Fruit fly (Drosophila melanogaster) whole organism, embryonic: ENCODE data around the gene Hand.
A peak's percentile ranks its signal among the peaks of the same experiment; 100 is the strongest.

Experiments
- ATbp ChIP-seq: fragments of 200-800 bp; sonication (Bioruptor generic); optimal IDR thresholded peaks from 2 replicates; lab custom pipeline; 2017; ENCODE audit warnings: missing biosample characterization, mild to moderate bottlenecking, missing genetic modification characterization, missing genetic modification reagents
- CG17328 ChIP-seq: fragments of 200-800 bp; sonication (Bioruptor generic); IDR thresholded peaks from 2 replicates; pipeline ENCODE4 v1.3.6; 2022; ENCODE audit warnings: missing biosample characterization, missing genetic modification characterization
- CG17829 ChIP-seq: fragments of 200-800 bp; optimal IDR thresholded peaks from 2 replicates; lab custom pipeline; 2019; ENCODE audit warnings: missing biosample characterization, mild to moderate bottlenecking, missing genetic modification characterization, moderate library complexity
- CG2120 ChIP-seq: fragments of 200-800 bp; sonication (Bioruptor generic); optimal IDR thresholded peaks from 3 replicates; lab custom pipeline; 2016; ENCODE audit warnings: missing biosample characterization, missing genetic modification characterization
- CG2712 ChIP-seq: fragments of 200-800 bp; optimal IDR thresholded peaks from 3 replicates; lab custom pipeline; 2019; ENCODE audit warnings: missing biosample characterization, mild to moderate bottlenecking, missing genetic modification characterization, moderate library complexity
- CG34422 ChIP-seq: fragments of 200-800 bp; sonication (Bioruptor generic); IDR thresholded peaks from 3 replicates; pipeline ENCODE4 v1.3.6; 2022; ENCODE audit warnings: missing biosample characterization, missing genetic modification characterization
- CG6254 ChIP-seq: fragments of 200-800 bp; sonication (Bioruptor generic); optimal IDR thresholded peaks from 3 replicates; lab custom pipeline; 2017; ENCODE audit warnings: mild to moderate bottlenecking, missing biosample characterization, missing genetic modification reagents, missing genetic modification characterization
- CG7987 ChIP-seq: fragments of 200-800 bp; sonication (Bioruptor generic); optimal IDR thresholded peaks from 2 replicates; lab custom pipeline; 2018; ENCODE audit warnings: missing biosample characterization, mild to moderate bottlenecking, missing genetic modification characterization, moderate library complexity
- CG8765 ChIP-seq: fragments of 200-800 bp; sonication (Bioruptor generic); IDR thresholded peaks from 2 replicates; pipeline ENCODE4 v1.3.6; 2022; ENCODE audit warnings: missing biosample characterization, missing genetic modification characterization
- Dbx ChIP-seq: fragments of 200-800 bp; sonication (Bioruptor generic); IDR thresholded peaks from 3 replicates; pipeline ENCODE4 v1.3.6; 2022; ENCODE audit warnings: missing biosample characterization, missing genetic modification characterization
- Dll ChIP-seq: fragments of 200-800 bp; sonication (Bioruptor generic); IDR thresholded peaks from 4 replicates; pipeline ENCODE4 v1.3.6; 2022; ENCODE audit warnings: missing biosample characterization, missing genetic modification characterization; ENCODE audit not compliant: partially characterized antibody
- Fer1 ChIP-seq: fragments of 200-800 bp; sonication (Bioruptor generic); optimal IDR thresholded peaks from 2 replicates; lab custom pipeline; 2017; ENCODE audit warnings: missing biosample characterization, mild to moderate bottlenecking, missing genetic modification characterization
- HLH54F ChIP-seq: fragments of 200-800 bp; sonication (Bioruptor generic); optimal IDR thresholded peaks from 3 replicates; lab custom pipeline; 2016; ENCODE audit warnings: missing biosample characterization, missing genetic modification characterization
- HmgZ ChIP-seq: fragments of 200-800 bp; sonication (Bioruptor generic); optimal IDR thresholded peaks from 2 replicates; lab custom pipeline; 2018; ENCODE audit warnings: missing biosample characterization, mild to moderate bottlenecking, missing genetic modification characterization
- Myb ChIP-seq: fragments of 200-800 bp; sonication (Bioruptor generic); optimal IDR thresholded peaks from 2 replicates; lab custom pipeline; 2016; ENCODE audit warnings: missing biosample characterization, missing genetic modification characterization
- NC2β ChIP-seq: fragments of 200-800 bp; sonication (Bioruptor generic); optimal IDR thresholded peaks from 2 replicates; lab custom pipeline; 2016; ENCODE audit warnings: missing biosample characterization, missing genetic modification characterization
- Oaz ChIP-seq: fragments of 200-800 bp; sonication (Bioruptor generic); IDR thresholded peaks from 2 replicates; pipeline ENCODE4 v1.3.6; 2022; ENCODE audit warnings: missing biosample characterization, missing genetic modification characterization
- Sry-δ ChIP-seq: fragments of 200-800 bp; sonication (Bioruptor generic); optimal IDR thresholded peaks from 2 replicates; lab custom pipeline; 2016; ENCODE audit warnings: missing biosample characterization, missing genetic modification characterization
- ato ChIP-seq: fragments of 200-800 bp; sonication (Bioruptor generic); IDR thresholded peaks from 2 replicates; pipeline ENCODE4 v1.3.6; 2022; ENCODE audit warnings: missing biosample characterization, missing genetic modification characterization; ENCODE audit not compliant: partially characterized antibody
- cg ChIP-seq: fragments of 200-800 bp; sonication (Bioruptor generic); optimal IDR thresholded peaks from 3 replicates; lab custom pipeline; 2019; ENCODE audit warnings: missing biosample characterization, mild to moderate bottlenecking, missing genetic modification characterization, moderate library complexity
- dm ChIP-seq: fragments of 200-800 bp; sonication (Bioruptor generic); optimal IDR thresholded peaks from 3 replicates; lab custom pipeline; 2016; ENCODE audit warnings: missing biosample characterization, missing genetic modification characterization
- her ChIP-seq: fragments of 200-800 bp; sonication (Bioruptor generic); optimal IDR thresholded peaks from 2 replicates; lab custom pipeline; 2016; ENCODE audit warnings: missing biosample characterization, missing genetic modification characterization
- nmo ChIP-seq: fragments of 200-800 bp; sonication (Bioruptor generic); optimal IDR thresholded peaks from 2 replicates; lab custom pipeline; 2018; ENCODE audit warnings: missing biosample characterization, mild to moderate bottlenecking, missing genetic modification characterization, moderate library complexity
- org-1 ChIP-seq: fragments of 200-800 bp; sonication (Bioruptor generic); optimal IDR thresholded peaks from 2 replicates; lab custom pipeline; 2017; ENCODE audit warnings: missing biosample characterization, missing genetic modification characterization
- pfk ChIP-seq: fragments of 200-800 bp; sonication (Bioruptor generic); optimal IDR thresholded peaks from 2 replicates; lab custom pipeline; 2018; ENCODE audit warnings: missing biosample characterization, mild to moderate bottlenecking, missing genetic modification characterization, moderate library complexity
- pros ChIP-seq: fragments of 200-800 bp; sonication (Bioruptor generic); optimal IDR thresholded peaks from 3 replicates; lab custom pipeline; 2019; ENCODE audit warnings: missing biosample characterization, mild to moderate bottlenecking, missing genetic modification characterization, moderate library complexity
- row ChIP-seq: fragments of 200-800 bp; sonication (Bioruptor generic); IDR thresholded peaks from 3 replicates; pipeline ENCODE4 v1.3.6; 2022; ENCODE audit warnings: missing biosample characterization, missing genetic modification characterization
- tio ChIP-seq: fragments of 200-800 bp; sonication (Bioruptor generic); optimal IDR thresholded peaks from 2 replicates; lab custom pipeline; 2017; ENCODE audit warnings: missing biosample characterization, missing genetic modification characterization, inconsistent platforms
- wek ChIP-seq: fragments of 200-800 bp; sonication (Bioruptor generic); optimal IDR thresholded peaks from 3 replicates; lab custom pipeline; 2018; ENCODE audit warnings: missing biosample characterization, mild to moderate bottlenecking, missing genetic modification characterization, moderate library complexity

The Hand gene

DNA sequence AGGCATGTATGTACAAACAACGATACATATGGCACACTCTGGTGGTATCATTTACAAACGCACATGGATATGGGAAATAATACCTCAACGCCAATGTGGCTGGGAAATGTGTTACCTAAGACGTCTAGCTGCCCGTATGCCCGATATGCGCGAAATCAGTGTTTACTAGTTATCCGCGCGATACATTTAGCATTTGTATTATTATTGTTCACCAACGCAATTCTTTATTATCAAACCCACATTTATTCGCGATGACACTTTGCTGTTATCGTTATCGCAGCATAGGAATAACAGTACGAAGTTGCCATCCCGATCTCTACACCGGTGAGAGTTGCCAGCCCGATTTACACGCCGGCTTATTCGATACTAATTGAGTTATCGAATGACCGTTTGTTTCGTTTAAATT, 48.4 kb downstream of the Hand start, which contains the start of gene chico (continued):
- TF ChIP-seq Fer1 (peak; percentile 27), row (peak; percentile 49; the same call in 1 of the 3 replicates), NC2β (GFP tag; lab: Kevin White, UChicago) (peak; percentile 15), CG2712 (tag; lab: Kevin White, UChicago) (peak; percentile 33), Sry-δ (GFP tag; lab: Kevin White, UChicago) (peak; percentile 93), tio (GFP tag; lab: Kevin White, UChicago) (no peak), Dll (peak; percentile 58; the same call in 2 of the 4 replicates), ATbp (GFP tag; lab: Kevin White, UChicago) (no peak), CG7987 (GFP tag; lab: Kevin White, UChicago) (peak; percentile 29), her (peak; percentile 42), pros (GFP tag; lab: Kevin White, UChicago) (no peak), cg (GFP tag; lab: Kevin White, UChicago) (peak; percentile 15), HmgZ (tag; lab: Kevin White, UChicago) (peak; percentile 51), dm (peak; percentile 48), CG2120 (GFP tag; lab: Kevin White, UChicago) (peak; percentile 23), org-1 (GFP tag; lab: Kevin White, UChicago) (no peak), CG17328 (GFP tag; lab: Robert Waterston, UW) (no peak), CG6254 (GFP tag; lab: Kevin White, UChicago) (no peak), CG17829 (tag; lab: Kevin White, UChicago) (peak; percentile 53), wek (GFP tag; lab: Kevin White, UChicago) (peak; percentile 4), CG8765 (GFP tag; lab: Robert Waterston, UW) (no peak), ato (peak; percentile 55; the same call in 1 of the 2 replicates), Myb (peak; percentile 90), pfk (GFP tag; lab: Kevin White, UChicago) (peak; percentile 68), Oaz (GFP tag; lab: Robert Waterston, UW) (no peak), HLH54F (no peak), Dbx (GFP tag; lab: Robert Waterston, UW) (peak; percentile 22; the same call in 1 of the 3 replicates), CG34422 (GFP tag; lab: Robert Waterston, UW) (peak; percentile 63; the same call in 1 of the 3 replicates), nmo (GFP tag; lab: Kevin White, UChicago) (peak; percentile 63)
- TF ChIP-seq, all 482 proteins: peak for 83
